Fruit fly (Drosophila melanogaster) Kc167 (cell line): ENCODE data around the gene Nedd8.

ENCODE experiments used
- Myc ChIP-seq: fragments of >200 bp; optimal IDR thresholded peaks from 2 replicates; lab custom pipeline; 2017; ENCODE audit warnings: missing external identifiers
- Sin3A ChIP-seq: fragments of >200 bp; optimal IDR thresholded peaks from 2 replicates; lab custom pipeline; 2018; ENCODE audit warnings: missing external identifiers
- h ChIP-seq: fragments of >200 bp; optimal IDR thresholded peaks from 3 replicates; lab custom pipeline; 2018; ENCODE audit warnings: missing external identifiers
- insv ChIP-seq: fragments of >200 bp; optimal IDR thresholded peaks from 3 replicates; lab custom pipeline; 2018; ENCODE audit warnings: missing external identifiers
- psq ChIP-seq: fragments of >200 bp; optimal IDR thresholded peaks from 2 replicates; lab custom pipeline; 2017; ENCODE audit warnings: missing external identifiers
- ttk ChIP-seq: sonication (Bioruptor generic); optimal IDR thresholded peaks from 2 replicates; lab custom pipeline; 2017; ENCODE audit warnings: missing external identifiers

The Nedd8 gene

dm6 chr2L:18951674-18952073 is at the start of gene Nedd8:
Gene Nedd8, minus strand, starts transcription at chr2L:18951837.
- no peak for TF ChIP-seq h (lab: Kevin White, UChicago)
- no peak for TF ChIP-seq psq (lab: Kevin White, UChicago)
- TF ChIP-seq insv (lab: Kevin White, UChicago) = no peak
- no peak for TF ChIP-seq ttk (lab: Kevin White, UChicago)
- TF ChIP-seq Sin3A (lab: Kevin White, UChicago) = no peak
- TF ChIP-seq Myc = no peak

- TF ChIP-seq ttk (lab: Kevin White, UChicago) = no peak
- TF ChIP-seq insv (lab: Kevin White, UChicago) = no peak
- TF ChIP-seq h (lab: Kevin White, UChicago) = no peak
These were observed 45.5 kb upstream of the Nedd8 start, which contains the start of gene CG31792 for dm6 chr2L:18997148-18997547. Gene CG31792, plus strand, starts transcription at chr2L:18997448.

dm6 chr2L:18995660-18996417 is 44.2 kb upstream of the Nedd8 start, which contains the start of gene CG10650:
Gene CG10650, minus strand, starts transcription at chr2L:18995934.
- TF ChIP-seq psq (lab: Kevin White, UChicago) = no peak
- no peak for TF ChIP-seq ttk (lab: Kevin White, UChicago)
- no peak for TF ChIP-seq Myc
- TF ChIP-seq h (lab: Kevin White, UChicago) = no peak
- TF ChIP-seq Sin3A (lab: Kevin White, UChicago) = no peak
- TF ChIP-seq insv (lab: Kevin White, UChicago) = no peak

dm6 chr2L:18992196-18992595 is 40.6 kb upstream of the Nedd8 start, which contains the start of gene CG46465:
Gene CG46465, plus strand, starts transcription at chr2L:18992496.
- TF ChIP-seq ttk (lab: Kevin White, UChicago) (no peak), Sin3A (lab: Kevin White, UChicago) (no peak), h (lab: Kevin White, UChicago) (no peak), psq (lab: Kevin White, UChicago) (no peak), insv (lab: Kevin White, UChicago) (no peak), Myc (no peak)

dm6 chr2L:18990720-18991119 is 39.1 kb upstream of the Nedd8 start, which contains the start of gene CG15169:
Gene CG15169, plus strand, starts transcription at chr2L:18991020.
- TF ChIP-seq h (lab: Kevin White, UChicago) = no peak
- TF ChIP-seq insv (lab: Kevin White, UChicago) = no peak
- TF ChIP-seq psq (lab: Kevin White, UChicago) = no peak
- no peak for TF ChIP-seq Myc
- no peak for TF ChIP-seq Sin3A (lab: Kevin White, UChicago)
- TF ChIP-seq ttk (lab: Kevin White, UChicago) = no peak

dm6 chr2L:18990133-18990532 is 38.5 kb upstream of the Nedd8 start, which contains the start of gene CG15170:
Gene CG15170, minus strand, starts transcription at chr2L:18990233.
- TF ChIP-seq ttk (lab: Kevin White, UChicago) = no peak
- TF ChIP-seq insv (lab: Kevin White, UChicago) = no peak
- no peak for TF ChIP-seq psq (lab: Kevin White, UChicago)
- no peak for TF ChIP-seq h (lab: Kevin White, UChicago)
- TF ChIP-seq Myc = no peak
- no peak for TF ChIP-seq Sin3A (lab: Kevin White, UChicago)

- no peak for TF ChIP-seq insv (lab: Kevin White, UChicago)
These were observed 35.6 kb upstream of the Nedd8 start, which contains the start of the genes Swip-1 and EMC5 for dm6 chr2L:18987078-18987895. Gene Swip-1, minus strand, starts transcription at chr2L:18987280. Gene EMC5, plus strand, starts transcription at chr2L:18987707.

dm6 chr2L:18986125-18986498 is 34.5 kb upstream of the Nedd8 start:
- TF ChIP-seq insv (lab: Kevin White, UChicago) (no peak), ttk (lab: Kevin White, UChicago) (peak; percentile 92)

- TF ChIP-seq h (lab: Kevin White, UChicago) = no peak
- TF ChIP-seq Sin3A (lab: Kevin White, UChicago) = no peak
- no peak for TF ChIP-seq insv (lab: Kevin White, UChicago)
- no peak for TF ChIP-seq psq (lab: Kevin White, UChicago)
- TF ChIP-seq Myc = no peak
- no peak for TF ChIP-seq ttk (lab: Kevin White, UChicago)
These were observed 33.8 kb upstream of the Nedd8 start for dm6 chr2L:18985201-18986124.

dm6 chr2L:18984158-18984557 is 32.5 kb upstream of the Nedd8 start:
- TF ChIP-seq Sin3A (lab: Kevin White, UChicago) (no peak), ttk (lab: Kevin White, UChicago) (no peak), psq (lab: Kevin White, UChicago) (no peak), insv (lab: Kevin White, UChicago) (no peak), h (lab: Kevin White, UChicago) (no peak), Myc (no peak)
